Fruit fly (Drosophila melanogaster) whole organism, embryonic: ENCODE data around the gene GIIIspla2.

Experiments
- Ada2b ChIP-seq: fragments of 200-800 bp; sonication (Bioruptor generic); IDR thresholded peaks from 2 replicates; pipeline ENCODE4 v1.3.6; 2022; ENCODE audit warnings: missing biosample characterization, missing genetic modification characterization
- CG10209 ChIP-seq: fragments of 200-800 bp; sonication (Bioruptor generic); optimal IDR thresholded peaks from 3 replicates; lab custom pipeline; 2017; ENCODE audit warnings: missing biosample characterization, mild to moderate bottlenecking, missing genetic modification characterization, missing genetic modification reagents
- CG10321 ChIP-seq: fragments of 200-800 bp; sonication (Bioruptor generic); IDR thresholded peaks from 2 replicates; pipeline ENCODE4 v1.3.6; 2022; ENCODE audit warnings: missing biosample characterization, missing genetic modification characterization
- CG10431 ChIP-seq: fragments of 200-800 bp; sonication (Bioruptor generic); optimal IDR thresholded peaks from 3 replicates; lab custom pipeline; 2018; ENCODE audit warnings: missing biosample characterization, mild to moderate bottlenecking, missing genetic modification characterization
- CG1647 ChIP-seq: fragments of 200-800 bp; sonication (Bioruptor generic); optimal IDR thresholded peaks from 3 replicates; lab custom pipeline; 2016; ENCODE audit warnings: missing biosample characterization, missing genetic modification characterization
- CG16779 ChIP-seq: fragments of 200-800 bp; sonication (Bioruptor generic); IDR thresholded peaks from 2 replicates; pipeline ENCODE4 v1.3.6; 2022; ENCODE audit warnings: missing biosample characterization, missing genetic modification characterization
- CG17385 ChIP-seq: fragments of 200-800 bp; sonication (Bioruptor generic); optimal IDR thresholded peaks from 3 replicates; lab custom pipeline; 2018; ENCODE audit warnings: missing biosample characterization, mild to moderate bottlenecking, missing genetic modification characterization
- CG17568 ChIP-seq: fragments of 200-800 bp; sonication (Bioruptor generic); optimal IDR thresholded peaks from 2 replicates; lab custom pipeline; 2018; ENCODE audit warnings: missing biosample characterization, mild to moderate bottlenecking, missing genetic modification characterization, moderate library complexity
- CG3065 ChIP-seq: fragments of 200-800 bp; sonication (Bioruptor generic); optimal IDR thresholded peaks from 2 replicates; lab custom pipeline; 2016; ENCODE audit warnings: missing biosample characterization, missing genetic modification characterization
- CG31388 ChIP-seq: fragments of 200-800 bp; sonication (Bioruptor generic); optimal IDR thresholded peaks from 2 replicates; lab custom pipeline; 2016; ENCODE audit warnings: missing biosample characterization, missing genetic modification characterization
- CG3847 ChIP-seq: fragments of 200-800 bp; sonication (Bioruptor generic); IDR thresholded peaks from 2 replicates; pipeline ENCODE4 v1.3.6; 2022; ENCODE audit warnings: missing biosample characterization, missing genetic modification characterization
- CG42726 ChIP-seq: fragments of 200-800 bp; sonication (Bioruptor generic); IDR thresholded peaks from 2 replicates; pipeline ENCODE4 v1.3.6; 2022; ENCODE audit warnings: missing biosample characterization, missing genetic modification characterization; ENCODE audit not compliant: partially characterized antibody
- CG7556 ChIP-seq: fragments of 200-800 bp; sonication (Bioruptor generic); optimal IDR thresholded peaks from 2 replicates; lab custom pipeline; 2017; ENCODE audit warnings: missing biosample characterization, mild to moderate bottlenecking, missing genetic modification characterization
- CG7928 ChIP-seq: fragments of 200-800 bp; sonication (Bioruptor generic); optimal IDR thresholded peaks from 2 replicates; lab custom pipeline; 2017; ENCODE audit warnings: missing biosample characterization, mild to moderate bottlenecking, missing genetic modification characterization
- CG8290 ChIP-seq, 3 experiments: fragments of 200-800 bp; sonication (Bioruptor generic); optimal IDR thresholded peaks; 2 replicates each; lab custom pipeline; 2016 to 2019; ENCODE audit warnings: missing biosample characterization in 3 of 3, missing genetic modification characterization in 3 of 3, mild to moderate bottlenecking in 2 of 3, moderate library complexity in 1 of 3
- CG8388 ChIP-seq: fragments of 200-800 bp; sonication (Bioruptor generic); optimal IDR thresholded peaks from 2 replicates; lab custom pipeline; 2019; ENCODE audit warnings: missing biosample characterization, mild to moderate bottlenecking, missing genetic modification characterization, moderate library complexity
- CG9876 ChIP-seq: fragments of 200-800 bp; sonication (Bioruptor generic); optimal IDR thresholded peaks from 2 replicates; lab custom pipeline; 2016; ENCODE audit warnings: missing biosample characterization, missing genetic modification characterization
- CG9932 ChIP-seq: fragments of 200-800 bp; sonication (Bioruptor generic); IDR thresholded peaks from 2 replicates; pipeline ENCODE4 v1.3.6; 2022; ENCODE audit warnings: missing biosample characterization, missing genetic modification characterization
- Dfd ChIP-seq, 2 experiments: fragments of >200 bp; optimal IDR thresholded peaks; 2 replicates each; lab custom pipeline; 2017; ENCODE audit warnings: missing biosample characterization in 2 of 2, missing genetic modification characterization in 2 of 2
- E2f1 ChIP-seq: fragments of 200-800 bp; sonication (Bioruptor generic); IDR thresholded peaks from 2 replicates; pipeline ENCODE4 v1.3.6; 2022; ENCODE audit warnings: missing biosample characterization, missing genetic modification characterization
- ERR ChIP-seq: fragments of 200-800 bp; sonication (Bioruptor generic); optimal IDR thresholded peaks from 2 replicates; lab custom pipeline; 2016; ENCODE audit warnings: missing biosample characterization, missing genetic modification characterization
- Fer3 ChIP-seq: fragments of 200-800 bp; sonication (Bioruptor generic); optimal IDR thresholded peaks from 2 replicates; lab custom pipeline; 2018; ENCODE audit warnings: missing biosample characterization, mild to moderate bottlenecking, missing genetic modification characterization, moderate library complexity
- H15 ChIP-seq: fragments of 200-800 bp; sonication (Bioruptor generic); IDR thresholded peaks from 3 replicates; pipeline ENCODE4 v1.3.6; 2022; ENCODE audit warnings: missing biosample characterization, missing genetic modification characterization
- H2.0 ChIP-seq: fragments of 200-800 bp; sonication (Bioruptor generic); IDR thresholded peaks from 2 replicates; pipeline ENCODE4 v1.3.6; 2022; ENCODE audit warnings: missing biosample characterization, missing genetic modification characterization
- HmgD ChIP-seq: fragments of 200-800 bp; sonication (Bioruptor generic); optimal IDR thresholded peaks from 3 replicates; lab custom pipeline; 2016; ENCODE audit warnings: missing biosample characterization, missing genetic modification characterization
- Meics ChIP-seq: fragments of 200-800 bp; sonication (Bioruptor generic); optimal IDR thresholded peaks from 2 replicates; lab custom pipeline; 2017; ENCODE audit warnings: missing biosample characterization, mild to moderate bottlenecking, missing genetic modification characterization
- NC2α ChIP-seq: fragments of 200-800 bp; sonication (Bioruptor generic); optimal IDR thresholded peaks from 2 replicates; lab custom pipeline; 2016; ENCODE audit warnings: missing biosample characterization, missing genetic modification characterization
- NFAT ChIP-seq: fragments of 200-800 bp; sonication (Bioruptor generic); IDR thresholded peaks from 2 replicates; pipeline ENCODE4 v1.3.6; 2022; ENCODE audit warnings: missing biosample characterization, missing genetic modification characterization
- Rfx ChIP-seq: fragments of 200-800 bp; sonication (Bioruptor generic); IDR thresholded peaks from 2 replicates; pipeline ENCODE4 v1.3.6; 2022; ENCODE audit warnings: missing biosample characterization, missing genetic modification characterization
- Ssrp ChIP-seq: fragments of 200-800 bp; sonication (Bioruptor generic); optimal IDR thresholded peaks from 2 replicates; lab custom pipeline; 2018; ENCODE audit warnings: missing biosample characterization, mild to moderate bottlenecking, missing genetic modification characterization, moderate library complexity
- abd-A ChIP-seq: fragments of 200-800 bp; sonication (Bioruptor generic); optimal IDR thresholded peaks from 3 replicates; lab custom pipeline; 2019; ENCODE audit warnings: missing biosample characterization, mild to moderate bottlenecking, missing genetic modification characterization, moderate library complexity
- dimm ChIP-seq: fragments of 200-800 bp; sonication (Bioruptor generic); IDR thresholded peaks from 2 replicates; pipeline ENCODE4 v1.3.6; 2022; ENCODE audit warnings: missing biosample characterization, missing genetic modification characterization
- en ChIP-seq: fragments of 200-800 bp; sonication (Bioruptor generic); optimal IDR thresholded peaks from 2 replicates; lab custom pipeline; 2016; ENCODE audit warnings: missing biosample characterization, missing genetic modification characterization
- fd102C ChIP-seq: fragments of 200-800 bp; sonication (Bioruptor generic); optimal IDR thresholded peaks from 2 replicates; lab custom pipeline; 2018; ENCODE audit warnings: missing biosample characterization, mild to moderate bottlenecking, missing genetic modification characterization, moderate library complexity
- grn ChIP-seq: fragments of 200-800 bp; sonication (Bioruptor generic); optimal IDR thresholded peaks from 3 replicates; lab custom pipeline; 2017; ENCODE audit warnings: missing biosample characterization, missing genetic modification characterization
- hbn ChIP-seq: fragments of 200-800 bp; sonication (Bioruptor generic); IDR thresholded peaks from 2 replicates; pipeline ENCODE4 v1.3.6; 2022; ENCODE audit warnings: missing biosample characterization, missing genetic modification characterization; ENCODE audit not compliant: partially characterized antibody
- jumu ChIP-seq: fragments of 200-800 bp; sonication (Bioruptor generic); optimal IDR thresholded peaks from 3 replicates; lab custom pipeline; 2016; ENCODE audit warnings: missing biosample characterization, missing genetic modification characterization
- ken ChIP-seq: fragments of 200-800 bp; sonication (Bioruptor generic); IDR thresholded peaks from 3 replicates; pipeline ENCODE4 v1.3.6; 2022; ENCODE audit warnings: missing biosample characterization, missing genetic modification characterization
- pho ChIP-seq: fragments of 200-800 bp; sonication (Bioruptor generic); optimal IDR thresholded peaks from 2 replicates; lab custom pipeline; 2016; ENCODE audit warnings: missing biosample characterization, missing genetic modification characterization
- prd ChIP-seq, 3 experiments: fragments of >200 bp in 2 of 3; fragments of 200-800 bp in 1 of 3; sonication (Bioruptor generic) in 1 of 3; optimal IDR thresholded peaks in 2 of 3; IDR thresholded peaks in 1 of 3; 2 replicates in 2 of 3; 3 replicates in 1 of 3; pipeline versions ENCODE4 v1.3.6 to Lab custom; 2017 to 2022; ENCODE audit warnings: missing biosample characterization in 1 of 3, missing genetic modification characterization in 1 of 3
- scrt ChIP-seq: fragments of 200-800 bp; sonication (Bioruptor generic); optimal IDR thresholded peaks from 2 replicates; lab custom pipeline; 2018; ENCODE audit warnings: missing biosample characterization, mild to moderate bottlenecking, missing genetic modification characterization, moderate library complexity
- sens-2 ChIP-seq: fragments of 200-800 bp; sonication (Bioruptor generic); IDR thresholded peaks from 2 replicates; pipeline ENCODE4 v1.3.6; 2022; ENCODE audit warnings: missing biosample characterization, missing genetic modification characterization
- slp2 ChIP-seq: fragments of 200-800 bp; sonication (Bioruptor generic); optimal IDR thresholded peaks from 2 replicates; lab custom pipeline; 2016; ENCODE audit warnings: missing biosample characterization, missing genetic modification characterization
- sob ChIP-seq: fragments of 200-800 bp; sonication (Bioruptor generic); IDR thresholded peaks from 2 replicates; pipeline ENCODE4 v1.3.6; 2022; ENCODE audit warnings: missing biosample characterization, missing genetic modification characterization
- ssp ChIP-seq: fragments of 200-800 bp; sonication (Bioruptor generic); IDR thresholded peaks from 2 replicates; pipeline ENCODE4 v1.3.6; 2022; ENCODE audit warnings: missing biosample characterization, missing genetic modification characterization
- tll ChIP-seq, 2 experiments: fragments of 200-800 bp in 1 of 2; fragments of >200 bp in 1 of 2; sonication (Bioruptor generic) in 1 of 2; optimal IDR thresholded peaks; 2 replicates each; lab custom pipeline; 2017 to 2019; ENCODE audit warnings: missing biosample characterization in 2 of 2, missing genetic modification characterization in 2 of 2, mild to moderate bottlenecking in 1 of 2, moderate library complexity in 1 of 2
- tup ChIP-seq: fragments of 200-800 bp; sonication (Bioruptor generic); optimal IDR thresholded peaks from 2 replicates; lab custom pipeline; 2016; ENCODE audit warnings: missing biosample characterization, mild to moderate bottlenecking, missing genetic modification characterization, moderate library complexity
- tx ChIP-seq: fragments of 200-800 bp; sonication (Bioruptor generic); optimal IDR thresholded peaks from 2 replicates; lab custom pipeline; 2016; ENCODE audit warnings: missing biosample characterization, missing genetic modification characterization
- zf30C ChIP-seq: fragments of 200-800 bp; sonication (Bioruptor generic); optimal IDR thresholded peaks from 3 replicates; lab custom pipeline; 2018; ENCODE audit warnings: missing biosample characterization, mild to moderate bottlenecking, missing genetic modification characterization

Gene GIIIspla2

dm6 chrX:8131693-8132313 lies 25.6 kb upstream of the GIIIspla2 start, which contains the start of gene CG10958 (continued):
- TF ChIP-seq scrt (GFP tag; lab: Kevin White, UChicago) (no peak), CG17385 (GFP tag; lab: Kevin White, UChicago) (peak; percentile 68), ssp (GFP tag; lab: Robert Waterston, UW) (peak; percentile 38; the same call in 1 of the 2 replicates), H15 (GFP tag; lab: Robert Waterston, UW) (no peak), CG8388 (GFP tag; lab: Kevin White, UChicago) (peak; percentile 45), tup (peak; percentile 20), tll (GFP tag; optimal IDR thresholded peaks at IDR 0.05; lab: Kevin White, UChicago) (peak in 1 of 2 experiments; percentile 3), ERR (GFP tag; lab: Kevin White, UChicago) (no peak), grn (GFP tag; lab: Kevin White, UChicago) (no peak), jumu (no peak), CG17568 (GFP tag; lab: Kevin White, UChicago) (no peak), prd (optimal IDR thresholded peaks at IDR 0.05; lab: Kevin White, UChicago) (no peak), prd (GFP tag; IDR thresholded peaks at IDR 0.05; lab: Robert Waterston, UW) (peak; percentile 73), Ada2b (GFP tag; lab: Robert Waterston, UW) (peak; percentile 47), NFAT (GFP tag; lab: Robert Waterston, UW) (0 out of 2 replicates have a peak, but pooled peaks have one; percentile 15), fd102C (GFP tag; lab: Kevin White, UChicago) (no peak), sens-2 (GFP tag; lab: Robert Waterston, UW) (no peak), CG10209 (GFP tag; lab: Kevin White, UChicago) (peak; percentile 41), CG1647 (GFP tag; lab: Kevin White, UChicago) (no peak), pho (GFP tag; lab: Kevin White, UChicago) (peak; percentile 49), CG16779 (GFP tag; lab: Robert Waterston, UW) (no peak), H2.0 (GFP tag; lab: Robert Waterston, UW) (0 out of 2 replicates have a peak, but pooled peaks have one; percentile 7), NC2α (no peak), CG9932 (peak; percentile 69), tx (GFP tag; lab: Kevin White, UChicago) (no peak), Ssrp (peak; percentile 15), CG7556 (GFP tag; lab: Kevin White, UChicago) (peak; percentile 64), CG31388 (GFP tag; lab: Kevin White, UChicago) (no peak), slp2 (GFP tag; lab: Kevin White, UChicago) (no peak), Rfx (GFP tag; lab: Robert Waterston, UW) (peak; percentile 66), dimm (no peak), ken (GFP tag; lab: Robert Waterston, UW) (peak; percentile 45; the same call in 1 of the 3 replicates), CG7928 (no peak), en (GFP tag; lab: Kevin White, UChicago) (no peak), abd-A (tag; lab: Kevin White, UChicago) (no peak), HmgD (GFP tag; lab: Kevin White, UChicago) (no peak), CG3847 (GFP tag; lab: Robert Waterston, UW) (peak; percentile 55), CG8290 (GFP tag; optimal IDR thresholded peaks at IDR 0.05; lab: Kevin White, UChicago) (peak; percentile 28), CG8290 (tag; optimal IDR thresholded peaks at IDR 0.05; lab: Kevin White, UChicago) (no peak), E2f1 (no peak), Fer3 (peak; percentile 49), Dfd (GFP tag; optimal IDR thresholded peaks at IDR 0.05; lab: Kevin White, UChicago) (no peak), zf30C (GFP tag; lab: Kevin White, UChicago) (no peak), hbn (GFP tag; lab: Robert Waterston, UW) (peak; percentile 32; the same call in 1 of the 2 replicates), CG10431 (GFP tag; lab: Kevin White, UChicago) (peak; percentile 13), sob (GFP tag; lab: Robert Waterston, UW) (peak; percentile 68), CG3065 (GFP tag; lab: Kevin White, UChicago) (peak; percentile 36), CG9876 (GFP tag; lab: Kevin White, UChicago) (no peak), CG10321 (GFP tag; lab: Robert Waterston, UW) (no peak), Meics (peak; percentile 62), CG42726 (GFP tag; lab: Robert Waterston, UW) (no peak)
